Worm (Caenorhabditis elegans) whole organism, L2 larva: ENCODE data around the gene fipr-5.

ENCODE experiments used
- C34F6.9 ChIP-seq: fragments of 150-350 bp; optimal IDR thresholded peaks from 2 replicates; lab custom pipeline; 2014; ENCODE audit warnings: missing biosample characterization, missing genetic modification characterization
- F13H6.1 ChIP-seq: sonication (generic microtip); optimal IDR thresholded peaks from 2 replicates; lab custom pipeline; 2016; ENCODE audit warnings: missing genetic modification characterization, missing compliant biosample characterization
- Y55F3AM.14 ChIP-seq: fragments of 200-800 bp; sonication (Bioruptor generic); optimal IDR thresholded peaks from 2 replicates; lab custom pipeline; 2018; ENCODE audit warnings: mild to moderate bottlenecking, missing genetic modification characterization, missing compliant biosample characterization
- ZK546.5 ChIP-seq: sonication (generic microtip); optimal IDR thresholded peaks from 2 replicates; lab custom pipeline; 2017; ENCODE audit warnings: missing biosample characterization, missing genetic modification characterization
- alr-1 ChIP-seq: fragments of 150-350 bp; optimal IDR thresholded peaks from 2 replicates; lab custom pipeline; 2014; ENCODE audit warnings: missing biosample characterization, missing genetic modification characterization
- aly-2 ChIP-seq: fragments of 150-350 bp; optimal IDR thresholded peaks from 2 replicates; lab custom pipeline; 2014; ENCODE audit warnings: missing biosample characterization, missing genetic modification characterization
- ama-1 ChIP-seq: fragments of 150-350 bp; optimal IDR thresholded peaks from 2 replicates; lab custom pipeline; 2018; ENCODE audit warnings: inconsistent platforms
- blmp-1 ChIP-seq: sonication (generic microtip); optimal IDR thresholded peaks from 2 replicates; lab custom pipeline; 2017; ENCODE audit warnings: missing genetic modification characterization, mild to moderate bottlenecking, missing compliant biosample characterization, antibody characterized with exemption, moderate library complexity; ENCODE audit not compliant: insufficient read depth
- ceh-16 ChIP-seq: fragments of 150-350 bp; optimal IDR thresholded peaks from 2 replicates; lab custom pipeline; 2014; ENCODE audit warnings: missing biosample characterization, missing genetic modification characterization
- ceh-82 ChIP-seq: fragments of 150-350 bp; optimal IDR thresholded peaks from 2 replicates; lab custom pipeline; 2014; ENCODE audit warnings: missing biosample characterization, missing genetic modification characterization
- crh-2 ChIP-seq: sonication (generic microtip); optimal IDR thresholded peaks from 2 replicates; lab custom pipeline; 2017; ENCODE audit warnings: missing biosample characterization, missing genetic modification characterization
- dmd-4 ChIP-seq: sonication (generic microtip); optimal IDR thresholded peaks from 2 replicates; lab custom pipeline; 2017; ENCODE audit warnings: missing biosample characterization, missing genetic modification characterization
- egl-27 ChIP-seq: sonication (generic microtip); optimal IDR thresholded peaks from 3 replicates; lab custom pipeline; 2017; ENCODE audit warnings: missing biosample characterization, missing genetic modification reagents, missing genetic modification characterization
- elt-3 ChIP-seq: sonication (generic microtip); optimal IDR thresholded peaks from 2 replicates; lab custom pipeline; 2017; ENCODE audit warnings: missing biosample characterization, missing genetic modification characterization
- fos-1 ChIP-seq: fragments of 150-350 bp; optimal IDR thresholded peaks from 2 replicates; lab custom pipeline; 2014; ENCODE audit warnings: missing biosample characterization, missing genetic modification characterization
- lin-11 ChIP-seq: fragments of 150-350 bp; sonication (generic microtip); optimal IDR thresholded peaks from 2 replicates; lab custom pipeline; 2014; ENCODE audit warnings: missing biosample characterization, missing genetic modification characterization, inconsistent platforms, mixed read lengths
- lin-13 ChIP-seq: fragments of 150-350 bp; optimal IDR thresholded peaks from 2 replicates; lab custom pipeline; 2014; ENCODE audit warnings: missing biosample characterization, missing genetic modification reagents, missing genetic modification characterization
- lin-39 ChIP-seq: fragments of 150-350 bp; optimal IDR thresholded peaks from 2 replicates; lab custom pipeline; 2014; ENCODE audit warnings: missing biosample characterization, missing genetic modification reagents, missing genetic modification characterization
- lsy-2 ChIP-seq, 2 experiments: fragments of 150-350 bp in 1 of 2; sonication (generic microtip) in 1 of 2; optimal IDR thresholded peaks; 2 replicates each; lab custom pipeline; 2014 to 2017; ENCODE audit warnings: missing biosample characterization in 2 of 2, missing genetic modification characterization in 2 of 2
- mab-5 ChIP-seq: fragments of 150-350 bp; optimal IDR thresholded peaks from 2 replicates; lab custom pipeline; 2014; ENCODE audit warnings: missing biosample characterization, missing genetic modification characterization
- mbf-1 ChIP-seq: sonication (generic microtip); optimal IDR thresholded peaks from 2 replicates; lab custom pipeline; 2017; ENCODE audit warnings: missing biosample characterization, missing genetic modification characterization
- mdl-1 ChIP-seq, 2 experiments: fragments of 150-350 bp in 1 of 2; sonication (generic microtip) in 1 of 2; optimal IDR thresholded peaks; 2 replicates each; lab custom pipeline; 2017; ENCODE audit warnings: missing biosample characterization in 2 of 2, missing genetic modification characterization in 2 of 2
- nhr-129 ChIP-seq: fragments of 150-350 bp; optimal IDR thresholded peaks from 2 replicates; lab custom pipeline; 2014; ENCODE audit warnings: missing biosample characterization, missing genetic modification characterization
- nhr-21 ChIP-seq: fragments of 150-350 bp; optimal IDR thresholded peaks from 2 replicates; lab custom pipeline; 2014; ENCODE audit warnings: missing biosample characterization, missing genetic modification characterization
- nhr-237 ChIP-seq: fragments of 150-350 bp; optimal IDR thresholded peaks from 2 replicates; lab custom pipeline; 2014; ENCODE audit warnings: missing biosample characterization, missing genetic modification characterization
- nhr-6 ChIP-seq: fragments of 150-350 bp; optimal IDR thresholded peaks from 2 replicates; lab custom pipeline; 2014; ENCODE audit warnings: missing biosample characterization, missing genetic modification characterization
- sem-4 ChIP-seq: fragments of 150-350 bp; optimal IDR thresholded peaks from 2 replicates; lab custom pipeline; 2014; ENCODE audit warnings: missing biosample characterization, missing genetic modification reagents, missing genetic modification characterization
- skn-1 ChIP-seq: sonication (generic microtip); optimal IDR thresholded peaks from 2 replicates; lab custom pipeline; 2017; ENCODE audit warnings: missing biosample characterization, missing genetic modification characterization
- sma-9 ChIP-seq, 2 experiments: fragments of 150-350 bp in 1 of 2; sonication (generic microtip) in 1 of 2; optimal IDR thresholded peaks; 2 replicates each; lab custom pipeline; 2014 to 2016; ENCODE audit warnings: missing genetic modification characterization in 2 of 2, mild to moderate bottlenecking in 1 of 2, missing biosample characterization in 1 of 2, missing compliant biosample characterization in 1 of 2, missing genetic modification reagents in 1 of 2, moderate library complexity in 1 of 2
- snpc-4 ChIP-seq: fragments of 150-350 bp; optimal IDR thresholded peaks from 2 replicates; lab custom pipeline; 2014; ENCODE audit warnings: missing biosample characterization, missing genetic modification characterization
- unc-39 ChIP-seq: fragments of 150-350 bp; optimal IDR thresholded peaks from 2 replicates; lab custom pipeline; 2014; ENCODE audit warnings: missing biosample characterization, missing genetic modification characterization
- unc-55 ChIP-seq: fragments of 150-350 bp; sonication (generic microtip); optimal IDR thresholded peaks from 3 replicates; lab custom pipeline; 2014; ENCODE audit warnings: missing biosample characterization, missing genetic modification reagents, missing genetic modification characterization
- zag-1 ChIP-seq: fragments of 150-350 bp; optimal IDR thresholded peaks from 2 replicates; lab custom pipeline; 2014; ENCODE audit warnings: missing biosample characterization, missing genetic modification characterization
- ztf-11 ChIP-seq: sonication (generic microtip); optimal IDR thresholded peaks from 2 replicates; lab custom pipeline; 2017; ENCODE audit warnings: missing biosample characterization, missing genetic modification characterization
- ztf-4 ChIP-seq: fragments of 150-350 bp; optimal IDR thresholded peaks from 2 replicates; lab custom pipeline; 2014; ENCODE audit warnings: missing biosample characterization, missing genetic modification characterization

fipr-5 gene

ce11 chrV:10174632-10175075 lies 46.6 kb downstream of the fipr-5 start:
- peak; percentile 95 for TF ChIP-seq C34F6.9 (tag; lab: Kevin White, UChicago)
- no peak for TF ChIP-seq blmp-1 (tag; lab: Kevin White, UChicago)
- TF ChIP-seq dmd-4 (tag; lab: Kevin White, UChicago), result no peak
- peak; percentile 75 for TF ChIP-seq mab-5
- TF ChIP-seq unc-55, result peak; percentile 96
- peak; percentile 40 for TF ChIP-seq ztf-11
- TF ChIP-seq skn-1 (tag; lab: Kevin White, UChicago), result no peak
- TF ChIP-seq nhr-21 (tag; lab: Kevin White, UChicago), result peak; percentile 55
- TF ChIP-seq aly-2 (tag; lab: Kevin White, UChicago), result no peak
- peak; percentile 92 for TF ChIP-seq nhr-129 (tag; lab: Kevin White, UChicago)
- peak; percentile 79 for TF ChIP-seq F13H6.1 (tag; lab: Kevin White, UChicago)
- no peak for TF ChIP-seq ZK546.5 (tag; lab: Kevin White, UChicago)
- peak; percentile 95 for TF ChIP-seq zag-1 (tag; lab: Kevin White, UChicago)
- peak; percentile 81 for TF ChIP-seq crh-2 (tag; lab: Kevin White, UChicago)
- peak; percentile 86 for TF ChIP-seq nhr-6 (tag; lab: Kevin White, UChicago)
- TF ChIP-seq sem-4 (tag; lab: Kevin White, UChicago), result peak; percentile 67
- TF ChIP-seq lin-11 (tag; lab: Kevin White, UChicago), result peak; percentile 97
- peak; percentile 60 for TF ChIP-seq egl-27
- no peak for TF ChIP-seq ama-1 (lab: Kevin White, UChicago)
- TF ChIP-seq ceh-16 (tag; lab: Kevin White, UChicago), result no peak
- TF ChIP-seq fos-1 (tag; lab: Kevin White, UChicago), result peak; percentile 39
- TF ChIP-seq lin-13, result peak; percentile 67
- peak; percentile 66 for TF ChIP-seq lin-39 (tag; lab: Kevin White, UChicago)
- no peak for TF ChIP-seq alr-1
- peak; percentile 60 for TF ChIP-seq unc-39 (tag; lab: Kevin White, UChicago)
- peak; percentile 68 to 83 for TF ChIP-seq lsy-2 (tag; optimal IDR thresholded peaks at IDR 0.05; lab: Kevin White, UChicago)
- peak; percentile 65 to 91 for TF ChIP-seq mdl-1 (tag; optimal IDR thresholded peaks at IDR 0.05; lab: Kevin White, UChicago)
- TF ChIP-seq ztf-4 (tag; lab: Kevin White, UChicago), result peak; percentile 58
- TF ChIP-seq snpc-4 (tag; lab: Kevin White, UChicago), result peak; percentile 46
- peak; percentile 79 for TF ChIP-seq sma-9 (GFP tag; optimal IDR thresholded peaks at IDR 0.05; lab: Kevin White, UChicago)
- no peak for TF ChIP-seq sma-9 (tag; optimal IDR thresholded peaks at IDR 0.05; lab: Kevin White, UChicago)
- TF ChIP-seq Y55F3AM.14 (GFP tag; lab: Kevin White, UChicago), result peak; percentile 59
- TF ChIP-seq, all 48 proteins: peak for 23

- no peak for TF ChIP-seq nhr-6 (tag; lab: Kevin White, UChicago)
- no peak for TF ChIP-seq mbf-1 (tag; lab: Kevin White, UChicago)
- no peak for TF ChIP-seq elt-3 (tag; lab: Kevin White, UChicago)
- TF ChIP-seq Y55F3AM.14 (GFP tag; lab: Kevin White, UChicago), result no peak
- no peak for TF ChIP-seq aly-2 (tag; lab: Kevin White, UChicago)
- TF ChIP-seq unc-55, result no peak
- no peak for TF ChIP-seq mdl-1 (tag; optimal IDR thresholded peaks at IDR 0.05; lab: Kevin White, UChicago)
- no peak for TF ChIP-seq ZK546.5 (tag; lab: Kevin White, UChicago)
- TF ChIP-seq nhr-237 (tag; lab: Kevin White, UChicago), result no peak
- no peak for TF ChIP-seq ceh-82 (tag; lab: Kevin White, UChicago)
- TF ChIP-seq skn-1 (tag; lab: Kevin White, UChicago), result no peak
- no peak for TF ChIP-seq zag-1 (tag; lab: Kevin White, UChicago)
Observed at ce11 chrV:10173653-10174052, 47.6 kb downstream of the fipr-5 start, which contains the start of gene egl-3. Gene egl-3, minus strand, starts transcription at chrV:10173753.
